Worm (Caenorhabditis elegans) whole organism, early embryonic: ENCODE measurements around the gene F35A5.1.

Source experiments
- F13C5.2 ChIP-seq: sonication (generic microtip); optimal IDR thresholded peaks from 2 replicates; lab custom pipeline; 2017; ENCODE audit warnings: mild to moderate bottlenecking, missing genetic modification characterization, inconsistent platforms, missing compliant biosample characterization
- ama-1 ChIP-seq: fragments of 150-350 bp; optimal IDR thresholded peaks from 2 replicates; lab custom pipeline; 2014
- ceh-13 ChIP-seq: fragments of 200-800 bp; sonication (Bioruptor generic); optimal IDR thresholded peaks from 2 replicates; lab custom pipeline; 2018; ENCODE audit warnings: mild to moderate bottlenecking, missing genetic modification characterization, missing compliant biosample characterization
- ceh-36 ChIP-seq: sonication (generic microtip); optimal IDR thresholded peaks from 2 replicates; lab custom pipeline; 2016; ENCODE audit warnings: missing genetic modification characterization, inconsistent platforms, missing compliant biosample characterization
- flt-1 ChIP-seq: fragments of 200-800 bp; sonication (Bioruptor generic); IDR thresholded peaks from 2 replicates; pipeline ENCODE4 v1.3.6; 2022; ENCODE audit warnings: missing genetic modification characterization, missing compliant biosample characterization
- hmbx-1 ChIP-seq: sonication (generic microtip); optimal IDR thresholded peaks from 2 replicates; lab custom pipeline; 2016; ENCODE audit warnings: mild to moderate bottlenecking, missing genetic modification characterization, missing compliant biosample characterization
- sea-1 ChIP-seq: fragments of 200-800 bp; sonication (Bioruptor generic); conservative IDR thresholded peaks from 2 replicates; pipeline ENCODE4 v1.3.6; 2022; ENCODE audit warnings: missing genetic modification characterization, missing compliant biosample characterization
- tbx-11 ChIP-seq: fragments of 200-800 bp; sonication (Bioruptor generic); IDR thresholded peaks from 2 replicates; pipeline ENCODE4 v1.3.6; 2022; ENCODE audit warnings: missing genetic modification characterization, missing compliant biosample characterization
- tra-4 ChIP-seq: sonication (generic microtip); optimal IDR thresholded peaks from 2 replicates; lab custom pipeline; 2017; ENCODE audit warnings: missing genetic modification characterization, missing compliant biosample characterization

DNA sequence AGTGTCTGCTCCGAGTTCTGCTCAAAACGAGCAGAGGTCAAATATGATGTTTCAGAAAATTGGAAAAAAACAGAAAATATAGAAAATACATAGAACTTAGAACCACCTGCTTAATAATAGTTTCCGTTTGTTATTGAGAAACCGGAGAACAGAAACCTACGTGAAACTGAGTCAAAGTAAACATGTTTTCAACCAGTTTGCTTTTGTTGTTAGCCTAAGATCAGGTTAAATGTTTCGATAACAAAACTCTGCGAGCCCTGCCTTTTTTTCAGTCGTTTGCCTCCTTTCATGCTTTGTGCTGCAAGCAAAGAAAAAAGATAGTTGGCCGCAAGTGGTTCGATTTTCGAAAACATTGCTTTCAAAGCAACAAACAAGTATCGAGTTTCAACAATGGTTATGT is 23.6 kb downstream of the F35A5.1 start:
- TF ChIP-seq F13C5.2 (tag; lab: Kevin White, UChicago) (no peak), ama-1 (lab: Kevin White, UChicago) (no peak), tra-4 (tag; lab: Kevin White, UChicago) (no peak), flt-1 (GFP tag; lab: Robert Waterston, UW) (no peak), ceh-13 (GFP tag; lab: Kevin White, UChicago) (no peak), sea-1 (GFP tag; lab: Robert Waterston, UW) (no peak), ceh-36 (tag; lab: Kevin White, UChicago) (no peak), hmbx-1 (tag; lab: Kevin White, UChicago) (no peak), tbx-11 (GFP tag; lab: Robert Waterston, UW) (no peak)
